Fruit fly (Drosophila melanogaster) whole organism, embryonic: Measurements from ENCODE around the gene Prosbeta6.

ENCODE experiments used
- Atf6 ChIP-seq: fragments of 200-800 bp; sonication (Bioruptor generic); IDR thresholded peaks from 2 replicates; pipeline ENCODE4 v1.3.6; 2022; ENCODE audit warnings: missing biosample characterization, missing genetic modification characterization
- B-H2 ChIP-seq: fragments of 200-800 bp; sonication (Bioruptor generic); optimal IDR thresholded peaks from 2 replicates; lab custom pipeline; 2018; ENCODE audit warnings: missing biosample characterization, mild to moderate bottlenecking, missing genetic modification characterization
- Bdp1 ChIP-seq: fragments of 200-800 bp; sonication (Bioruptor generic); optimal IDR thresholded peaks from 3 replicates; lab custom pipeline; 2016; ENCODE audit warnings: missing biosample characterization, missing genetic modification characterization
- Blimp-1 ChIP-seq: fragments of 200-800 bp; sonication (Bioruptor generic); optimal IDR thresholded peaks from 3 replicates; lab custom pipeline; 2018; ENCODE audit warnings: missing biosample characterization, missing genetic modification characterization, mild to moderate bottlenecking, moderate library complexity, missing genetic modification reagents
- BtbVII ChIP-seq: fragments of 200-800 bp; sonication (Bioruptor generic); optimal IDR thresholded peaks from 3 replicates; lab custom pipeline; 2017; ENCODE audit warnings: missing biosample characterization, mild to moderate bottlenecking, missing genetic modification characterization
- C15 ChIP-seq: fragments of 200-800 bp; sonication (Bioruptor generic); IDR thresholded peaks from 3 replicates; pipeline ENCODE4 v1.3.6; 2022; ENCODE audit warnings: missing biosample characterization, missing genetic modification characterization
- CG10209 ChIP-seq: fragments of 200-800 bp; sonication (Bioruptor generic); optimal IDR thresholded peaks from 3 replicates; lab custom pipeline; 2017; ENCODE audit warnings: missing biosample characterization, mild to moderate bottlenecking, missing genetic modification characterization, missing genetic modification reagents
- CG1024 ChIP-seq: fragments of 200-800 bp; sonication (Bioruptor generic); IDR thresholded peaks from 2 replicates; pipeline ENCODE4 v1.3.6; 2022; ENCODE audit warnings: missing biosample characterization, missing genetic modification characterization
- CG10543 ChIP-seq: fragments of 200-800 bp; sonication (Bioruptor generic); optimal IDR thresholded peaks from 3 replicates; lab custom pipeline; 2017; ENCODE audit warnings: missing biosample characterization, mild to moderate bottlenecking, missing genetic modification characterization, moderate library complexity
- CG10565 ChIP-seq: fragments of 200-800 bp; sonication (Bioruptor generic); optimal IDR thresholded peaks from 3 replicates; lab custom pipeline; 2016; ENCODE audit warnings: missing biosample characterization, mild to moderate bottlenecking, missing genetic modification characterization
- CG10654 ChIP-seq: fragments of 200-800 bp; sonication (Bioruptor generic); optimal IDR thresholded peaks from 2 replicates; lab custom pipeline; 2016; ENCODE audit warnings: missing biosample characterization, missing genetic modification characterization
- CG14441 ChIP-seq: fragments of 200-800 bp; sonication (Bioruptor generic); IDR thresholded peaks from 2 replicates; pipeline ENCODE4 v1.3.6; 2022; ENCODE audit warnings: missing biosample characterization, missing genetic modification characterization
- CG14965 ChIP-seq: fragments of 200-800 bp; sonication (Bioruptor generic); optimal IDR thresholded peaks from 2 replicates; lab custom pipeline; 2016; ENCODE audit warnings: missing biosample characterization, missing genetic modification characterization, borderline replicate concordance
- CG15601 ChIP-seq: fragments of 200-800 bp; sonication (Bioruptor generic); optimal IDR thresholded peaks from 3 replicates; lab custom pipeline; 2019; ENCODE audit warnings: missing biosample characterization, mild to moderate bottlenecking, missing genetic modification characterization, moderate library complexity
- CG17802 ChIP-seq: fragments of 200-800 bp; sonication (Bioruptor generic); optimal IDR thresholded peaks from 2 replicates; lab custom pipeline; 2018; ENCODE audit warnings: missing biosample characterization, mild to moderate bottlenecking, missing genetic modification characterization, moderate library complexity
- CG3995 ChIP-seq: fragments of 200-800 bp; sonication (Bioruptor generic); optimal IDR thresholded peaks from 3 replicates; lab custom pipeline; 2016; ENCODE audit warnings: missing biosample characterization, missing genetic modification characterization
- CG5245 ChIP-seq: fragments of 200-800 bp; sonication (Bioruptor generic); optimal IDR thresholded peaks from 3 replicates; lab custom pipeline; 2016; ENCODE audit warnings: missing biosample characterization, missing genetic modification characterization
- CG8281 ChIP-seq: fragments of 200-800 bp; sonication (Bioruptor generic); optimal IDR thresholded peaks from 2 replicates; lab custom pipeline; 2018; ENCODE audit warnings: missing biosample characterization, mild to moderate bottlenecking, missing genetic modification characterization, moderate library complexity
- CG8765 ChIP-seq: fragments of 200-800 bp; sonication (Bioruptor generic); IDR thresholded peaks from 2 replicates; pipeline ENCODE4 v1.3.6; 2022; ENCODE audit warnings: missing biosample characterization, missing genetic modification characterization
- CG8924 ChIP-seq: fragments of 200-800 bp; optimal IDR thresholded peaks from 3 replicates; lab custom pipeline; 2019; ENCODE audit warnings: missing biosample characterization, mild to moderate bottlenecking, missing genetic modification characterization, moderate library complexity
- CG8944 ChIP-seq: fragments of 200-800 bp; sonication (Bioruptor generic); optimal IDR thresholded peaks from 3 replicates; lab custom pipeline; 2016; ENCODE audit warnings: missing biosample characterization, missing genetic modification characterization
- CG9215 ChIP-seq: fragments of 200-800 bp; sonication (Bioruptor generic); IDR thresholded peaks from 2 replicates; pipeline ENCODE4 v1.3.6; 2022; ENCODE audit warnings: missing biosample characterization, missing genetic modification characterization
- CG9437 ChIP-seq: fragments of 200-800 bp; sonication (Bioruptor generic); optimal IDR thresholded peaks from 2 replicates; lab custom pipeline; 2018; ENCODE audit warnings: missing biosample characterization, mild to moderate bottlenecking, missing genetic modification characterization
- Dfd ChIP-seq, 2 experiments: fragments of >200 bp; optimal IDR thresholded peaks; 2 replicates each; lab custom pipeline; 2017; ENCODE audit warnings: missing biosample characterization in 2 of 2, missing genetic modification characterization in 2 of 2
- E2f1 ChIP-seq: fragments of 200-800 bp; sonication (Bioruptor generic); IDR thresholded peaks from 2 replicates; pipeline ENCODE4 v1.3.6; 2022; ENCODE audit warnings: missing biosample characterization, missing genetic modification characterization
- HLH3B ChIP-seq: fragments of 200-800 bp; sonication (Bioruptor generic); IDR thresholded peaks from 2 replicates; pipeline ENCODE4 v1.3.6; 2022; ENCODE audit warnings: missing biosample characterization, missing genetic modification characterization
- Hr3 ChIP-seq: fragments of 200-800 bp; sonication (Bioruptor generic); optimal IDR thresholded peaks from 3 replicates; lab custom pipeline; 2016; ENCODE audit warnings: missing biosample characterization, missing genetic modification characterization
- NfI ChIP-seq: fragments of 200-800 bp; sonication (Bioruptor generic); optimal IDR thresholded peaks from 3 replicates; lab custom pipeline; 2018; ENCODE audit warnings: missing biosample characterization, mild to moderate bottlenecking, missing genetic modification characterization, moderate library complexity
- PHDP ChIP-seq: fragments of 200-800 bp; sonication (Bioruptor generic); optimal IDR thresholded peaks from 3 replicates; lab custom pipeline; 2018; ENCODE audit warnings: missing biosample characterization, mild to moderate bottlenecking, missing genetic modification characterization, moderate library complexity
- Ravus ChIP-seq: fragments of 200-800 bp; sonication (Bioruptor generic); IDR thresholded peaks from 2 replicates; pipeline ENCODE4 v1.3.6; 2022; ENCODE audit warnings: missing biosample characterization, missing genetic modification characterization
- Scr ChIP-seq: fragments of 200-800 bp; sonication (Bioruptor generic); IDR thresholded peaks from 2 replicates; pipeline ENCODE4 v1.3.6; 2022; ENCODE audit warnings: missing biosample characterization, missing genetic modification characterization; ENCODE audit not compliant: partially characterized antibody
- Sox100B ChIP-seq: fragments of 200-800 bp; sonication (Bioruptor generic); optimal IDR thresholded peaks from 3 replicates; lab custom pipeline; 2018; ENCODE audit warnings: missing biosample characterization, mild to moderate bottlenecking, missing genetic modification characterization
- Spps ChIP-seq: fragments of 200-800 bp; sonication (Bioruptor generic); optimal IDR thresholded peaks from 2 replicates; lab custom pipeline; 2018; ENCODE audit warnings: missing biosample characterization, mild to moderate bottlenecking, missing genetic modification characterization
- ap ChIP-seq: fragments of 200-800 bp; sonication (Bioruptor generic); IDR thresholded peaks from 2 replicates; pipeline ENCODE4 v1.3.6; 2022; ENCODE audit warnings: missing biosample characterization, missing genetic modification characterization
- ash1 ChIP-seq: fragments of 200-800 bp; sonication (Bioruptor generic); optimal IDR thresholded peaks from 2 replicates; lab custom pipeline; 2018; ENCODE audit warnings: missing biosample characterization, mild to moderate bottlenecking, missing genetic modification characterization
- bigmax ChIP-seq: fragments of 200-800 bp; sonication (Bioruptor generic); optimal IDR thresholded peaks from 2 replicates; lab custom pipeline; 2018; ENCODE audit warnings: missing biosample characterization, mild to moderate bottlenecking, missing genetic modification characterization
- cas ChIP-seq: fragments of 200-800 bp; sonication (Bioruptor generic); IDR thresholded peaks from 2 replicates; pipeline ENCODE4 v1.3.6; 2022; ENCODE audit warnings: missing biosample characterization, missing genetic modification characterization
- cwo ChIP-seq: fragments of 200-800 bp; sonication (Bioruptor generic); optimal IDR thresholded peaks from 3 replicates; lab custom pipeline; 2017; ENCODE audit warnings: missing biosample characterization, missing genetic modification characterization, mild to moderate bottlenecking, moderate library complexity, missing genetic modification reagents
- dati ChIP-seq: fragments of 200-800 bp; sonication (Bioruptor generic); IDR thresholded peaks from 2 replicates; pipeline ENCODE4 v1.3.6; 2022; ENCODE audit warnings: missing biosample characterization, missing genetic modification characterization
- emc ChIP-seq: fragments of 200-800 bp; sonication (Bioruptor generic); optimal IDR thresholded peaks from 2 replicates; lab custom pipeline; 2016; ENCODE audit warnings: missing biosample characterization, missing genetic modification characterization
- ems ChIP-seq: fragments of 200-800 bp; sonication (Bioruptor generic); optimal IDR thresholded peaks from 3 replicates; lab custom pipeline; 2016; ENCODE audit warnings: missing biosample characterization, missing genetic modification characterization
- fru ChIP-seq: fragments of >200 bp; optimal IDR thresholded peaks from 2 replicates; lab custom pipeline; 2017
- gcm ChIP-seq: fragments of 200-800 bp; sonication (Bioruptor generic); optimal IDR thresholded peaks from 2 replicates; lab custom pipeline; 2019; ENCODE audit warnings: missing biosample characterization, mild to moderate bottlenecking, missing genetic modification characterization, moderate library complexity
- otp ChIP-seq: fragments of 200-800 bp; sonication (Bioruptor generic); IDR thresholded peaks from 3 replicates; pipeline ENCODE4, ENCODE4 v1.3.6; 2022; ENCODE audit warnings: missing biosample characterization, missing genetic modification characterization
- pan ChIP-seq, 4 experiments: fragments of >200 bp in 3 of 4; fragments of 200-800 bp in 1 of 4; sonication (Bioruptor generic) in 1 of 4; optimal IDR thresholded peaks in 3 of 4; IDR thresholded peaks in 1 of 4; 2 replicates each; pipeline versions ENCODE4 v1.3.6 to Lab custom; 2017 to 2022; ENCODE audit warnings: missing biosample characterization in 2 of 4, missing genetic modification characterization in 2 of 4, mixed read lengths in 1 of 4
- peb ChIP-seq: fragments of 200-800 bp; sonication (Bioruptor generic); IDR thresholded peaks from 2 replicates; pipeline ENCODE4 v1.3.6; 2022; ENCODE audit warnings: missing biosample characterization, missing genetic modification characterization
- ro ChIP-seq: fragments of 200-800 bp; sonication (Bioruptor generic); IDR thresholded peaks from 2 replicates; pipeline ENCODE4 v1.3.6; 2022; ENCODE audit warnings: missing biosample characterization, missing genetic modification characterization
- sqz ChIP-seq: fragments of 200-800 bp; sonication (Bioruptor generic); optimal IDR thresholded peaks from 3 replicates; lab custom pipeline; 2018; ENCODE audit warnings: missing biosample characterization, mild to moderate bottlenecking, missing genetic modification characterization
- ssp ChIP-seq: fragments of 200-800 bp; sonication (Bioruptor generic); IDR thresholded peaks from 2 replicates; pipeline ENCODE4 v1.3.6; 2022; ENCODE audit warnings: missing biosample characterization, missing genetic modification characterization
- tin ChIP-seq: fragments of 200-800 bp; sonication (Bioruptor generic); optimal IDR thresholded peaks from 3 replicates; lab custom pipeline; 2016; ENCODE audit warnings: missing biosample characterization, missing genetic modification characterization
- yki ChIP-seq: fragments of >200 bp; optimal IDR thresholded peaks from 3 replicates; lab custom pipeline; 2018
- zfh2 ChIP-seq: fragments of 200-800 bp; sonication (Bioruptor generic); optimal IDR thresholded peaks from 2 replicates; lab custom pipeline; 2016; ENCODE audit warnings: missing biosample characterization, missing genetic modification characterization

Prosbeta6 gene

dm6 chr3L:16642088-16642507 lies 31.9 kb upstream of the Prosbeta6 start (continued):
- no peak for TF ChIP-seq pan (optimal IDR thresholded peaks at IDR 0.05; lab: Kevin White, UChicago)
- TF ChIP-seq pan (GFP tag; optimal IDR thresholded peaks at IDR 0.05 in 1 of 2, IDR thresholded peaks at IDR 0.05 in 1 of 2): no peak
- no peak for TF ChIP-seq Bdp1
- no peak for TF ChIP-seq fru (lab: Kevin White, UChicago)
- peak; percentile 30 for TF ChIP-seq PHDP (tag; lab: Kevin White, UChicago)
- no peak for TF ChIP-seq cas
- no peak for TF ChIP-seq ems
- no peak for TF ChIP-seq CG14965 (GFP tag; lab: Kevin White, UChicago)
- TF ChIP-seq emc (GFP tag; lab: Kevin White, UChicago): no peak
- no peak for TF ChIP-seq CG9215 (GFP tag; lab: Robert Waterston, UW)
- no peak for TF ChIP-seq E2f1 (GFP tag; lab: Robert Waterston, UW)
- TF ChIP-seq Ravus (GFP tag; lab: Robert Waterston, UW): no peak
- peak; percentile 54 for TF ChIP-seq Hr3
- TF ChIP-seq CG10209 (GFP tag; lab: Kevin White, UChicago): peak; percentile 55
- TF ChIP-seq B-H2 (GFP tag; lab: Kevin White, UChicago): no peak
- no peak for TF ChIP-seq Atf6
- TF ChIP-seq Blimp-1 (GFP tag; lab: Kevin White, UChicago): peak; percentile 68
- TF ChIP-seq otp (GFP tag; lab: Robert Waterston, UW): no peak
- TF ChIP-seq CG17802 (tag; lab: Kevin White, UChicago): no peak
- peak; percentile 4 for TF ChIP-seq gcm (GFP tag; lab: Kevin White, UChicago)
- TF ChIP-seq peb (GFP tag; lab: Robert Waterston, UW): 0 out of 2 replicates have a peak, but pooled peaks have one; percentile 39
- TF ChIP-seq BtbVII (GFP tag; lab: Kevin White, UChicago): no peak
- TF ChIP-seq CG8924 (tag; lab: Kevin White, UChicago): peak; percentile 69
- TF ChIP-seq CG9437 (GFP tag; lab: Kevin White, UChicago): peak; percentile 68
- TF ChIP-seq CG14441: 0 out of 2 replicates have a peak, but pooled peaks have one; percentile 12
- TF ChIP-seq C15 (GFP tag; lab: Robert Waterston, UW): no peak
- TF ChIP-seq CG5245: peak; percentile 49
- no peak for TF ChIP-seq zfh2
- no peak for TF ChIP-seq sqz
- no peak for TF ChIP-seq CG10543 (GFP tag; lab: Kevin White, UChicago)
- 0 out of 2 replicates have a peak, but pooled peaks have one; percentile 5 for TF ChIP-seq dati (GFP tag; lab: Robert Waterston, UW)
- no peak for TF ChIP-seq ash1
- TF ChIP-seq tin (GFP tag; lab: Kevin White, UChicago): peak; percentile 74
- 0 out of 2 replicates have a peak, but pooled peaks have one; percentile 29 for TF ChIP-seq ap (GFP tag; lab: Robert Waterston, UW)
- TF ChIP-seq cwo (GFP tag; lab: Kevin White, UChicago): no peak
- TF ChIP-seq bigmax (GFP tag; lab: Kevin White, UChicago): no peak
- no peak for TF ChIP-seq CG3995 (GFP tag; lab: Kevin White, UChicago)
- no peak for TF ChIP-seq HLH3B (GFP tag; lab: Robert Waterston, UW)
- TF ChIP-seq NfI: peak; percentile 15
- TF ChIP-seq CG8281 (tag; lab: Kevin White, UChicago): no peak
- TF ChIP-seq Scr: no peak
- TF ChIP-seq yki: no peak
- peak; percentile 78 for TF ChIP-seq CG15601
- TF ChIP-seq ro (GFP tag; lab: Robert Waterston, UW): no peak
- peak; percentile 87 for TF ChIP-seq Sox100B (GFP tag; lab: Kevin White, UChicago)
- TF ChIP-seq Dfd (GFP tag; optimal IDR thresholded peaks at IDR 0.05; lab: Kevin White, UChicago): no peak
- TF ChIP-seq CG10654 (GFP tag; lab: Kevin White, UChicago): peak; percentile 13
- TF ChIP-seq CG8944: peak; percentile 20
- TF ChIP-seq Spps (tag; lab: Kevin White, UChicago): peak; percentile 22
- peak; percentile 44 for TF ChIP-seq ssp (GFP tag; lab: Robert Waterston, UW)
- no peak for TF ChIP-seq CG10565
- no peak for TF ChIP-seq CG1024 (GFP tag; lab: Robert Waterston, UW)
- no peak for TF ChIP-seq CG8765 (GFP tag; lab: Robert Waterston, UW)
